Fruit fly (Drosophila melanogaster) whole organism, embryonic: ENCODE results near the gene CG34125.

Source experiments
- Abd-B ChIP-seq: fragments of 200-800 bp; sonication (Bioruptor generic); optimal IDR thresholded peaks from 2 replicates; lab custom pipeline; 2018; ENCODE audit warnings: missing biosample characterization, mild to moderate bottlenecking, missing genetic modification characterization, moderate library complexity
- BEAF-32 ChIP-seq: fragments of 200-800 bp; sonication (Bioruptor generic); optimal IDR thresholded peaks from 3 replicates; lab custom pipeline; 2017; ENCODE audit warnings: missing biosample characterization, missing genetic modification characterization, mild to moderate bottlenecking, moderate library complexity, missing genetic modification reagents
- Bgb ChIP-seq: fragments of 200-800 bp; sonication (Bioruptor generic); IDR thresholded peaks from 2 replicates; pipeline ENCODE4 v1.3.6; 2022; ENCODE audit warnings: missing biosample characterization, missing genetic modification characterization; ENCODE audit not compliant: partially characterized antibody
- CG10959 ChIP-seq: fragments of 200-800 bp; sonication (Bioruptor generic); IDR thresholded peaks from 2 replicates; pipeline ENCODE4 v1.3.6; 2022; ENCODE audit warnings: missing biosample characterization, missing genetic modification characterization
- CG13894 ChIP-seq: fragments of 200-800 bp; sonication (Bioruptor generic); optimal IDR thresholded peaks from 3 replicates; lab custom pipeline; 2018; ENCODE audit warnings: missing biosample characterization, mild to moderate bottlenecking, missing genetic modification characterization, moderate library complexity
- CG14860 ChIP-seq: fragments of 200-800 bp; sonication (Bioruptor generic); IDR thresholded peaks from 3 replicates; pipeline ENCODE4 v1.3.6; 2022; ENCODE audit warnings: missing biosample characterization, missing genetic modification characterization; ENCODE audit not compliant: partially characterized antibody
- CG1602 ChIP-seq: fragments of 200-800 bp; sonication (Bioruptor generic); optimal IDR thresholded peaks from 3 replicates; lab custom pipeline; 2016; ENCODE audit warnings: missing biosample characterization, missing genetic modification characterization
- CG16779 ChIP-seq: fragments of 200-800 bp; sonication (Bioruptor generic); IDR thresholded peaks from 2 replicates; pipeline ENCODE4 v1.3.6; 2022; ENCODE audit warnings: missing biosample characterization, missing genetic modification characterization
- CG16813 ChIP-seq: fragments of 200-800 bp; sonication (Bioruptor generic); IDR thresholded peaks from 3 replicates; pipeline ENCODE4 v1.3.6; 2022; ENCODE audit warnings: missing biosample characterization, missing genetic modification characterization; ENCODE audit not compliant: partially characterized antibody
- CG3838 ChIP-seq: fragments of 200-800 bp; sonication (Bioruptor generic); optimal IDR thresholded peaks from 3 replicates; lab custom pipeline; 2016; ENCODE audit warnings: missing biosample characterization, missing genetic modification characterization
- CG6683 ChIP-seq: fragments of 200-800 bp; sonication (Bioruptor generic); optimal IDR thresholded peaks from 2 replicates; lab custom pipeline; 2017; ENCODE audit warnings: missing biosample characterization, mild to moderate bottlenecking, missing genetic modification characterization, missing genetic modification reagents
- CG7963 ChIP-seq: fragments of 200-800 bp; sonication (Bioruptor generic); IDR thresholded peaks from 3 replicates; pipeline ENCODE4 v1.3.6; 2022; ENCODE audit warnings: missing biosample characterization, missing genetic modification characterization; ENCODE audit not compliant: partially characterized antibody
- CTCF ChIP-seq: fragments of 200-800 bp; sonication (Bioruptor generic); optimal IDR thresholded peaks from 2 replicates; lab custom pipeline; 2017; ENCODE audit warnings: missing biosample characterization, mild to moderate bottlenecking, missing genetic modification characterization, moderate library complexity
- Dll ChIP-seq: fragments of 200-800 bp; sonication (Bioruptor generic); IDR thresholded peaks from 4 replicates; pipeline ENCODE4 v1.3.6; 2022; ENCODE audit warnings: missing biosample characterization, missing genetic modification characterization; ENCODE audit not compliant: partially characterized antibody
- Dp ChIP-seq: fragments of 200-800 bp; sonication (Bioruptor generic); optimal IDR thresholded peaks from 2 replicates; lab custom pipeline; 2018; ENCODE audit warnings: missing biosample characterization, mild to moderate bottlenecking, missing genetic modification characterization, moderate library complexity
- Hand ChIP-seq: fragments of 200-800 bp; sonication (Bioruptor generic); optimal IDR thresholded peaks from 2 replicates; lab custom pipeline; 2017; ENCODE audit warnings: mild to moderate bottlenecking, missing biosample characterization, missing genetic modification reagents, missing genetic modification characterization
- HmgZ ChIP-seq: fragments of 200-800 bp; sonication (Bioruptor generic); optimal IDR thresholded peaks from 2 replicates; lab custom pipeline; 2018; ENCODE audit warnings: missing biosample characterization, mild to moderate bottlenecking, missing genetic modification characterization
- MESR4 ChIP-seq: fragments of 200-800 bp; sonication (Bioruptor generic); optimal IDR thresholded peaks from 2 replicates; lab custom pipeline; 2018; ENCODE audit warnings: missing biosample characterization, mild to moderate bottlenecking, missing genetic modification characterization, moderate library complexity
- Myb ChIP-seq: fragments of 200-800 bp; sonication (Bioruptor generic); optimal IDR thresholded peaks from 2 replicates; lab custom pipeline; 2016; ENCODE audit warnings: missing biosample characterization, missing genetic modification characterization
- Nf-YC ChIP-seq: fragments of 200-800 bp; optimal IDR thresholded peaks from 3 replicates; lab custom pipeline; 2019; ENCODE audit warnings: missing biosample characterization, mild to moderate bottlenecking, missing genetic modification characterization, moderate library complexity
- Scr ChIP-seq: fragments of 200-800 bp; sonication (Bioruptor generic); IDR thresholded peaks from 2 replicates; pipeline ENCODE4 v1.3.6; 2022; ENCODE audit warnings: missing biosample characterization, missing genetic modification characterization; ENCODE audit not compliant: partially characterized antibody
- YL-1 ChIP-seq: fragments of 200-800 bp; sonication (Bioruptor generic); optimal IDR thresholded peaks from 3 replicates; lab custom pipeline; 2017; ENCODE audit warnings: missing biosample characterization, mild to moderate bottlenecking, missing genetic modification characterization
- amos ChIP-seq: fragments of 200-800 bp; sonication (Bioruptor generic); IDR thresholded peaks from 2 replicates; pipeline ENCODE4 v1.3.6; 2022; ENCODE audit warnings: missing biosample characterization, missing genetic modification characterization; ENCODE audit not compliant: partially characterized antibody
- bigmax ChIP-seq: fragments of 200-800 bp; sonication (Bioruptor generic); optimal IDR thresholded peaks from 2 replicates; lab custom pipeline; 2018; ENCODE audit warnings: missing biosample characterization, mild to moderate bottlenecking, missing genetic modification characterization
- cad ChIP-seq: fragments of >200 bp; optimal IDR thresholded peaks from 2 replicates; lab custom pipeline; 2017; ENCODE audit warnings: missing biosample characterization, missing genetic modification characterization
- chinmo ChIP-seq: fragments of 200-800 bp; sonication (Bioruptor generic); IDR thresholded peaks from 4 replicates; pipeline ENCODE4 v1.3.6; 2022; ENCODE audit warnings: missing biosample characterization, missing genetic modification characterization; ENCODE audit not compliant: partially characterized antibody
- dati ChIP-seq: fragments of 200-800 bp; sonication (Bioruptor generic); IDR thresholded peaks from 2 replicates; pipeline ENCODE4 v1.3.6; 2022; ENCODE audit warnings: missing biosample characterization, missing genetic modification characterization
- exex ChIP-seq: fragments of 200-800 bp; sonication (Bioruptor generic); optimal IDR thresholded peaks from 4 replicates; lab custom pipeline; 2018; ENCODE audit warnings: missing biosample characterization, mild to moderate bottlenecking, missing genetic modification characterization, moderate library complexity
- gem ChIP-seq: fragments of 200-800 bp; sonication (Bioruptor generic); optimal IDR thresholded peaks from 2 replicates; lab custom pipeline; 2019; ENCODE audit warnings: missing biosample characterization, mild to moderate bottlenecking, missing genetic modification characterization, moderate library complexity
- grn ChIP-seq: fragments of 200-800 bp; sonication (Bioruptor generic); optimal IDR thresholded peaks from 3 replicates; lab custom pipeline; 2017; ENCODE audit warnings: missing biosample characterization, missing genetic modification characterization
- gro ChIP-seq: fragments of 200-800 bp; sonication (Bioruptor generic); optimal IDR thresholded peaks from 2 replicates; lab custom pipeline; 2016; ENCODE audit warnings: missing biosample characterization, missing genetic modification characterization
- hbn ChIP-seq: fragments of 200-800 bp; sonication (Bioruptor generic); IDR thresholded peaks from 2 replicates; pipeline ENCODE4 v1.3.6; 2022; ENCODE audit warnings: missing biosample characterization, missing genetic modification characterization; ENCODE audit not compliant: partially characterized antibody
- knrl ChIP-seq: fragments of 200-800 bp; sonication (Bioruptor generic); IDR thresholded peaks from 3 replicates; pipeline ENCODE4 v1.3.6; 2022; ENCODE audit warnings: missing biosample characterization, missing genetic modification characterization; ENCODE audit not compliant: partially characterized antibody
- lmd ChIP-seq: fragments of 200-800 bp; sonication (Bioruptor generic); IDR thresholded peaks from 2 replicates; pipeline ENCODE4 v1.3.6; 2022; ENCODE audit warnings: missing biosample characterization, missing genetic modification characterization
- maf-S ChIP-seq: fragments of 200-800 bp; sonication (Bioruptor generic); optimal IDR thresholded peaks from 2 replicates; lab custom pipeline; 2016; ENCODE audit warnings: missing biosample characterization, missing genetic modification characterization
- pfk ChIP-seq: fragments of 200-800 bp; sonication (Bioruptor generic); optimal IDR thresholded peaks from 2 replicates; lab custom pipeline; 2018; ENCODE audit warnings: missing biosample characterization, mild to moderate bottlenecking, missing genetic modification characterization, moderate library complexity
- phol ChIP-seq: fragments of 200-800 bp; sonication (Bioruptor generic); optimal IDR thresholded peaks from 3 replicates; lab custom pipeline; 2018; ENCODE audit warnings: missing biosample characterization, mild to moderate bottlenecking, missing genetic modification characterization, moderate library complexity
- pita ChIP-seq: fragments of 200-800 bp; sonication (Bioruptor generic); optimal IDR thresholded peaks from 2 replicates; lab custom pipeline; 2017; ENCODE audit warnings: missing biosample characterization, mild to moderate bottlenecking, missing genetic modification characterization
- row ChIP-seq: fragments of 200-800 bp; sonication (Bioruptor generic); IDR thresholded peaks from 3 replicates; pipeline ENCODE4 v1.3.6; 2022; ENCODE audit warnings: missing biosample characterization, missing genetic modification characterization
- scrt ChIP-seq: fragments of 200-800 bp; sonication (Bioruptor generic); optimal IDR thresholded peaks from 2 replicates; lab custom pipeline; 2018; ENCODE audit warnings: missing biosample characterization, mild to moderate bottlenecking, missing genetic modification characterization, moderate library complexity
- seq ChIP-seq: fragments of 200-800 bp; sonication (Bioruptor generic); IDR thresholded peaks from 2 replicates; pipeline ENCODE4 v1.3.6; 2022; ENCODE audit warnings: missing biosample characterization, missing genetic modification characterization
- stwl ChIP-seq: fragments of 200-800 bp; sonication (Bioruptor generic); optimal IDR thresholded peaks from 3 replicates; lab custom pipeline; 2018; ENCODE audit warnings: missing biosample characterization, mild to moderate bottlenecking, missing genetic modification characterization, moderate library complexity
- tio ChIP-seq: fragments of 200-800 bp; sonication (Bioruptor generic); optimal IDR thresholded peaks from 2 replicates; lab custom pipeline; 2017; ENCODE audit warnings: missing biosample characterization, missing genetic modification characterization, inconsistent platforms
- vnd ChIP-seq: fragments of 200-800 bp; sonication (Bioruptor generic); IDR thresholded peaks from 3 replicates; pipeline ENCODE4 v1.3.6; 2022; ENCODE audit warnings: missing biosample characterization, missing genetic modification characterization; ENCODE audit not compliant: partially characterized antibody
- zen ChIP-seq: fragments of 200-800 bp; sonication (Bioruptor generic); optimal IDR thresholded peaks from 3 replicates; lab custom pipeline; 2018; ENCODE audit warnings: missing biosample characterization, mild to moderate bottlenecking, missing genetic modification characterization, moderate library complexity
- zfh1 ChIP-seq: fragments of 200-800 bp; sonication (Bioruptor generic); IDR thresholded peaks from 3 replicates; pipeline ENCODE4 v1.3.6; 2022; ENCODE audit warnings: missing biosample characterization, missing genetic modification characterization

Gene CG34125

DNA sequence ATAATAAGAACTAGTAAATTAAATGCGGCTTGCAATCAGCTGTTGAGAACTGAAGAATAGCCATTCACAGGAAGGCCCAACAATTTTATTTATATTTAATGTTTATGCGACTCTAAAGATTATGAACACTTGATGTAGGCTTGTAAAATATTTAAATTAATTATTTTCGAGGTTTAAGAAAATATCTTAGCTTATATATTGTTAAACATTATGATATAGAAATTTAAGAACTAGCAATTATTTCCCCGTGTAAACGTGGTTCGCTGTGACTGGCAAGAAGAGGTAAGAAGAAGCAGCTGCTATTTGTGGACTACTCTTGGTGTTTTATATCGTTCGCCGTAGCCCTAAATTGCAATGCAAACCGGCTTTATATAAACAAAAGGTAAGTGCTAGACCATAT lies 20.2 kb upstream of the CG34125 start, which contains the start of the genes mRpL24 and betaggt-I (continued):
- TF ChIP-seq gem (peak; percentile 99), CG6683 (peak; percentile 90), CG3838 (GFP tag; lab: Kevin White, UChicago) (peak; percentile 87), Hand (GFP tag; lab: Kevin White, UChicago) (peak; percentile 77), zfh1 (GFP tag; lab: Robert Waterston, UW) (peak; percentile 98), dati (GFP tag; lab: Robert Waterston, UW) (peak; percentile 79), pfk (GFP tag; lab: Kevin White, UChicago) (peak; percentile 44), gro (GFP tag; lab: Kevin White, UChicago) (no peak)

DNA sequence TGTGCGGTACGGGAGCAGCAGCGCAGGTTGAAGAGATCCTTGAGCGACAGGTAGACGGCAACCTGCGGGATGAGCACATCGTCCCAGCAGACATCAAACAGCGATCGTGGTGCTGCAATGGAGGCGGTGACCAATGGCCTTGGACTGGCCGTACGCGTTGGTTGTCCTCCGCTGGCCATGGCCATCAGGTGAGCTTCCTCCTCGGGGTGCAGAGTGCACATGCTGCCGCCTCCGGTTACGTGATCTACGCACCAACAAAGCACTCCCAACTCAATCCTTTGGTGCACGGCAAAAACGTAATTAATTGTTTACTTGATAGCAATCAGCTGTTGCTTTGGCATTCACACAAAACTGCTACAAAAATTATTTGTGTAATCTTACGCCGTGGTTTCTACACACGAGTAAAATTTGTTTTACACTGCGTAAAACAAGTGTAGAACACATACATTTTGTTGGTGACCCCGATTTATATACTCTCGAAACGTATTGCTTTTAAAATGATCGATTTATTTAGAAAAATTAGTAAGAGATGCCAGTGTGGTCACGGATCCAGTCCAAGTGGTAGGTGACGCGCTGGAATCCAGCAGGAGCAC lies 15.9 kb upstream of the CG34125 start, which contains the start of gene jet:
jet (minus strand) TSS at position 332 of the 593 bp plus-strand sequence.
- TF ChIP-seq Nf-YC (peak; percentile 26), hbn (0 out of 2 replicates have a peak, but pooled peaks have one; percentile 20), CG1602 (GFP tag; lab: Kevin White, UChicago) (no peak), amos (GFP tag; lab: Robert Waterston, UW) (peak; percentile 82), pita (GFP tag; lab: Kevin White, UChicago) (no peak), exex (tag; lab: Kevin White, UChicago) (peak; percentile 72), cad (GFP tag; lab: Kevin White, UChicago) (no peak), HmgZ (peak; percentile 57), Bgb (GFP tag; lab: Robert Waterston, UW) (peak; percentile 76), scrt (GFP tag; lab: Kevin White, UChicago) (peak; percentile 1), chinmo (GFP tag; lab: Robert Waterston, UW) (0 out of 4 replicates have a peak, but pooled peaks have one; percentile 23), BEAF-32 (GFP tag; lab: Kevin White, UChicago) (peak; percentile 24), knrl (GFP tag; lab: Robert Waterston, UW) (peak; percentile 63), Myb (GFP tag; lab: Kevin White, UChicago) (peak; percentile 8), lmd (GFP tag; lab: Robert Waterston, UW) (0 out of 2 replicates have a peak, but pooled peaks have one; percentile 5), Scr (GFP tag; lab: Robert Waterston, UW) (peak; percentile 24; the same call in 1 of the 2 replicates), CG14860 (GFP tag; lab: Robert Waterston, UW) (peak; percentile 27; the same call in 1 of the 3 replicates), CG16779 (no peak), vnd (GFP tag; lab: Robert Waterston, UW) (peak; percentile 43; the same call in 1 of the 3 replicates), CG10959 (GFP tag; lab: Robert Waterston, UW) (no peak), Dll (GFP tag; lab: Robert Waterston, UW) (0 out of 4 replicates have a peak, but pooled peaks have one; percentile 22), Dp (GFP tag; lab: Kevin White, UChicago) (peak; percentile 34), phol (peak; percentile 28), CG7963 (GFP tag; lab: Robert Waterston, UW) (peak; percentile 55; the same call in 1 of the 3 replicates), tio (no peak), bigmax (GFP tag; lab: Kevin White, UChicago) (no peak), row (peak; percentile 19; the same call in 1 of the 3 replicates), CG13894 (tag; lab: Kevin White, UChicago) (no peak), CG16813 (peak; percentile 67), YL-1 (GFP tag; lab: Kevin White, UChicago) (peak; percentile 2), MESR4 (peak; percentile 65), stwl (peak; percentile 49), CTCF (GFP tag; lab: Kevin White, UChicago) (peak; percentile 57), seq (GFP tag; lab: Robert Waterston, UW) (no peak), maf-S (GFP tag; lab: Kevin White, UChicago) (no peak), Abd-B (GFP tag; lab: Kevin White, UChicago) (peak; percentile 9), grn (GFP tag; lab: Kevin White, UChicago) (peak; percentile 78), zen (tag; lab: Kevin White, UChicago) (peak; percentile 22)
